Fruit fly (Drosophila melanogaster) whole organism, embryonic: ENCODE measurements around the gene Ilp5.

Source experiments
- ATbp ChIP-seq: fragments of 200-800 bp; sonication (Bioruptor generic); optimal IDR thresholded peaks from 2 replicates; lab custom pipeline; 2017; ENCODE audit warnings: missing biosample characterization, mild to moderate bottlenecking, missing genetic modification characterization, missing genetic modification reagents
- Bdp1 ChIP-seq: fragments of 200-800 bp; sonication (Bioruptor generic); optimal IDR thresholded peaks from 3 replicates; lab custom pipeline; 2016; ENCODE audit warnings: missing biosample characterization, missing genetic modification characterization
- C15 ChIP-seq: fragments of 200-800 bp; sonication (Bioruptor generic); IDR thresholded peaks from 3 replicates; pipeline ENCODE4 v1.3.6; 2022; ENCODE audit warnings: missing biosample characterization, missing genetic modification characterization
- CG10147 ChIP-seq: fragments of 200-800 bp; sonication (Bioruptor generic); optimal IDR thresholded peaks from 2 replicates; lab custom pipeline; 2019; ENCODE audit warnings: missing biosample characterization, mild to moderate bottlenecking, missing genetic modification characterization, moderate library complexity
- CG10209 ChIP-seq: fragments of 200-800 bp; sonication (Bioruptor generic); optimal IDR thresholded peaks from 3 replicates; lab custom pipeline; 2017; ENCODE audit warnings: missing biosample characterization, mild to moderate bottlenecking, missing genetic modification characterization, missing genetic modification reagents
- CG11398 ChIP-seq: fragments of 200-800 bp; sonication (Bioruptor generic); optimal IDR thresholded peaks from 2 replicates; lab custom pipeline; 2016; ENCODE audit warnings: missing biosample characterization, missing genetic modification characterization
- CG12942 ChIP-seq: fragments of 200-800 bp; sonication (Bioruptor generic); optimal IDR thresholded peaks from 3 replicates; lab custom pipeline; 2016; ENCODE audit warnings: missing biosample characterization, missing genetic modification characterization
- CG13287 ChIP-seq: fragments of 200-800 bp; sonication (Bioruptor generic); IDR thresholded peaks from 2 replicates; pipeline ENCODE4 v1.3.6; 2022; ENCODE audit warnings: missing biosample characterization, missing genetic modification characterization; ENCODE audit not compliant: partially characterized antibody
- CG13624 ChIP-seq: fragments of 200-800 bp; sonication (Bioruptor generic); optimal IDR thresholded peaks from 2 replicates; lab custom pipeline; 2016; ENCODE audit warnings: missing biosample characterization, missing genetic modification characterization
- CG14014 ChIP-seq: fragments of 200-800 bp; sonication (Bioruptor generic); IDR thresholded peaks from 2 replicates; pipeline ENCODE4 v1.3.6; 2022; ENCODE audit warnings: missing biosample characterization, missing genetic modification characterization
- CG1647 ChIP-seq: fragments of 200-800 bp; sonication (Bioruptor generic); optimal IDR thresholded peaks from 3 replicates; lab custom pipeline; 2016; ENCODE audit warnings: missing biosample characterization, missing genetic modification characterization
- CG17568 ChIP-seq: fragments of 200-800 bp; sonication (Bioruptor generic); optimal IDR thresholded peaks from 2 replicates; lab custom pipeline; 2018; ENCODE audit warnings: missing biosample characterization, mild to moderate bottlenecking, missing genetic modification characterization, moderate library complexity
- CG2199 ChIP-seq: fragments of 200-800 bp; sonication (Bioruptor generic); IDR thresholded peaks from 3 replicates; pipeline ENCODE4 v1.3.6; 2022; ENCODE audit warnings: missing biosample characterization, missing genetic modification characterization
- CG30403 ChIP-seq: fragments of 200-800 bp; sonication (Bioruptor generic); optimal IDR thresholded peaks from 3 replicates; lab custom pipeline; 2016; ENCODE audit warnings: missing biosample characterization, missing genetic modification characterization
- CG30431 ChIP-seq: fragments of 200-800 bp; sonication (Bioruptor generic); optimal IDR thresholded peaks from 2 replicates; lab custom pipeline; 2017; ENCODE audit warnings: missing biosample characterization, missing genetic modification characterization
- CG3281 ChIP-seq: fragments of 200-800 bp; sonication (Bioruptor generic); optimal IDR thresholded peaks from 3 replicates; lab custom pipeline; 2017; ENCODE audit warnings: missing biosample characterization, mild to moderate bottlenecking, missing genetic modification characterization
- CG4328 ChIP-seq: fragments of 200-800 bp; sonication (Bioruptor generic); optimal IDR thresholded peaks from 3 replicates; lab custom pipeline; 2017; ENCODE audit warnings: missing biosample characterization, missing genetic modification reagents, missing genetic modification characterization
- CG5953 ChIP-seq: fragments of 200-800 bp; sonication (Bioruptor generic); IDR thresholded peaks from 2 replicates; pipeline ENCODE4 v1.3.6; 2022; ENCODE audit warnings: missing biosample characterization, missing genetic modification characterization
- CG6791 ChIP-seq: fragments of 200-800 bp; sonication (Bioruptor generic); IDR thresholded peaks from 3 replicates; pipeline ENCODE4 v1.3.6; 2022; ENCODE audit warnings: missing biosample characterization, missing genetic modification characterization; ENCODE audit not compliant: partially characterized antibody
- CG7928 ChIP-seq: fragments of 200-800 bp; sonication (Bioruptor generic); optimal IDR thresholded peaks from 2 replicates; lab custom pipeline; 2017; ENCODE audit warnings: missing biosample characterization, mild to moderate bottlenecking, missing genetic modification characterization
- Deaf1 ChIP-seq: fragments of 200-800 bp; optimal IDR thresholded peaks from 3 replicates; lab custom pipeline; 2019; ENCODE audit warnings: missing biosample characterization, mild to moderate bottlenecking, missing genetic modification characterization, moderate library complexity
- Dek ChIP-seq: fragments of 200-800 bp; sonication (Bioruptor generic); optimal IDR thresholded peaks from 3 replicates; lab custom pipeline; 2019; ENCODE audit warnings: missing biosample characterization, mild to moderate bottlenecking, missing genetic modification characterization, moderate library complexity
- Dip3 ChIP-seq: fragments of 200-800 bp; sonication (Bioruptor generic); optimal IDR thresholded peaks from 3 replicates; lab custom pipeline; 2016; ENCODE audit warnings: missing biosample characterization, missing genetic modification characterization
- Dref ChIP-seq: fragments of 200-800 bp; sonication (Bioruptor generic); IDR thresholded peaks from 2 replicates; pipeline ENCODE4 v1.3.6; 2022; ENCODE audit warnings: missing biosample characterization, missing genetic modification characterization
- HLH3B ChIP-seq: fragments of 200-800 bp; sonication (Bioruptor generic); IDR thresholded peaks from 2 replicates; pipeline ENCODE4 v1.3.6; 2022; ENCODE audit warnings: missing biosample characterization, missing genetic modification characterization
- Hand ChIP-seq: fragments of 200-800 bp; sonication (Bioruptor generic); optimal IDR thresholded peaks from 2 replicates; lab custom pipeline; 2017; ENCODE audit warnings: mild to moderate bottlenecking, missing biosample characterization, missing genetic modification reagents, missing genetic modification characterization
- HmgD ChIP-seq: fragments of 200-800 bp; sonication (Bioruptor generic); optimal IDR thresholded peaks from 3 replicates; lab custom pipeline; 2016; ENCODE audit warnings: missing biosample characterization, missing genetic modification characterization
- Nf-YC ChIP-seq: fragments of 200-800 bp; optimal IDR thresholded peaks from 3 replicates; lab custom pipeline; 2019; ENCODE audit warnings: missing biosample characterization, mild to moderate bottlenecking, missing genetic modification characterization, moderate library complexity
- Poxn ChIP-seq: fragments of 200-800 bp; sonication (Bioruptor generic); IDR thresholded peaks from 2 replicates; pipeline ENCODE4 v1.3.6; 2022; ENCODE audit warnings: missing biosample characterization, missing genetic modification characterization
- Scr ChIP-seq: fragments of 200-800 bp; sonication (Bioruptor generic); IDR thresholded peaks from 2 replicates; pipeline ENCODE4 v1.3.6; 2022; ENCODE audit warnings: missing biosample characterization, missing genetic modification characterization; ENCODE audit not compliant: partially characterized antibody
- aop ChIP-seq: fragments of 200-800 bp; sonication (Bioruptor generic); IDR thresholded peaks from 2 replicates; pipeline ENCODE4 v1.3.6; 2022; ENCODE audit warnings: missing biosample characterization, missing genetic modification characterization
- dan ChIP-seq: fragments of 200-800 bp; sonication (Bioruptor generic); IDR thresholded peaks from 2 replicates; pipeline ENCODE4 v1.3.6; 2022; ENCODE audit warnings: missing biosample characterization, missing genetic modification characterization
- dimm ChIP-seq: fragments of 200-800 bp; sonication (Bioruptor generic); IDR thresholded peaks from 2 replicates; pipeline ENCODE4 v1.3.6; 2022; ENCODE audit warnings: missing biosample characterization, missing genetic modification characterization
- disco-r ChIP-seq: fragments of 200-800 bp; sonication (Bioruptor generic); optimal IDR thresholded peaks from 2 replicates; lab custom pipeline; 2016; ENCODE audit warnings: missing biosample characterization, missing genetic modification characterization
- dm ChIP-seq: fragments of 200-800 bp; sonication (Bioruptor generic); optimal IDR thresholded peaks from 3 replicates; lab custom pipeline; 2016; ENCODE audit warnings: missing biosample characterization, missing genetic modification characterization
- grn ChIP-seq: fragments of 200-800 bp; sonication (Bioruptor generic); optimal IDR thresholded peaks from 3 replicates; lab custom pipeline; 2017; ENCODE audit warnings: missing biosample characterization, missing genetic modification characterization
- h ChIP-seq: fragments of >200 bp; optimal IDR thresholded peaks from 2 replicates; lab custom pipeline; 2017
- her ChIP-seq: fragments of 200-800 bp; sonication (Bioruptor generic); optimal IDR thresholded peaks from 2 replicates; lab custom pipeline; 2016; ENCODE audit warnings: missing biosample characterization, missing genetic modification characterization
- hth ChIP-seq: fragments of >200 bp; optimal IDR thresholded peaks from 2 replicates; lab custom pipeline; 2017; ENCODE audit warnings: inconsistent platforms
- inv ChIP-seq: fragments of 200-800 bp; sonication (Bioruptor generic); IDR thresholded peaks from 2 replicates; pipeline ENCODE4 v1.3.6; 2022; ENCODE audit warnings: missing biosample characterization, missing genetic modification characterization; ENCODE audit not compliant: partially characterized antibody
- ken ChIP-seq: fragments of 200-800 bp; sonication (Bioruptor generic); IDR thresholded peaks from 3 replicates; pipeline ENCODE4 v1.3.6; 2022; ENCODE audit warnings: missing biosample characterization, missing genetic modification characterization
- maf-S ChIP-seq: fragments of 200-800 bp; sonication (Bioruptor generic); optimal IDR thresholded peaks from 2 replicates; lab custom pipeline; 2016; ENCODE audit warnings: missing biosample characterization, missing genetic modification characterization
- mam ChIP-seq: fragments of 200-800 bp; sonication (Bioruptor generic); optimal IDR thresholded peaks from 3 replicates; lab custom pipeline; 2016; ENCODE audit warnings: missing biosample characterization, missing genetic modification characterization
- onecut ChIP-seq: fragments of 200-800 bp; sonication (Bioruptor generic); IDR thresholded peaks from 2 replicates; pipeline ENCODE4 v1.3.6; 2022; ENCODE audit warnings: missing biosample characterization, missing genetic modification characterization
- slbo ChIP-seq: fragments of 200-800 bp; sonication (Bioruptor generic); IDR thresholded peaks from 2 replicates; pipeline ENCODE4 v1.3.6; 2022; ENCODE audit warnings: missing biosample characterization, missing genetic modification characterization
- sr ChIP-seq: fragments of 200-800 bp; sonication (Bioruptor generic); IDR thresholded peaks from 3 replicates; pipeline ENCODE4 v1.3.6; 2022; ENCODE audit warnings: missing biosample characterization, missing genetic modification characterization
- trh ChIP-seq: fragments of 200-800 bp; sonication (Bioruptor generic); optimal IDR thresholded peaks from 2 replicates; lab custom pipeline; 2016; ENCODE audit warnings: missing biosample characterization, missing genetic modification characterization
- tup ChIP-seq: fragments of 200-800 bp; sonication (Bioruptor generic); optimal IDR thresholded peaks from 2 replicates; lab custom pipeline; 2016; ENCODE audit warnings: missing biosample characterization, mild to moderate bottlenecking, missing genetic modification characterization, moderate library complexity
- yki ChIP-seq: fragments of >200 bp; optimal IDR thresholded peaks from 3 replicates; lab custom pipeline; 2018
- z ChIP-seq: fragments of 200-800 bp; sonication (Bioruptor generic); IDR thresholded peaks from 3 replicates; pipeline ENCODE4 v1.3.6; 2022; ENCODE audit warnings: missing biosample characterization, missing genetic modification characterization

The Ilp5 gene

DNA sequence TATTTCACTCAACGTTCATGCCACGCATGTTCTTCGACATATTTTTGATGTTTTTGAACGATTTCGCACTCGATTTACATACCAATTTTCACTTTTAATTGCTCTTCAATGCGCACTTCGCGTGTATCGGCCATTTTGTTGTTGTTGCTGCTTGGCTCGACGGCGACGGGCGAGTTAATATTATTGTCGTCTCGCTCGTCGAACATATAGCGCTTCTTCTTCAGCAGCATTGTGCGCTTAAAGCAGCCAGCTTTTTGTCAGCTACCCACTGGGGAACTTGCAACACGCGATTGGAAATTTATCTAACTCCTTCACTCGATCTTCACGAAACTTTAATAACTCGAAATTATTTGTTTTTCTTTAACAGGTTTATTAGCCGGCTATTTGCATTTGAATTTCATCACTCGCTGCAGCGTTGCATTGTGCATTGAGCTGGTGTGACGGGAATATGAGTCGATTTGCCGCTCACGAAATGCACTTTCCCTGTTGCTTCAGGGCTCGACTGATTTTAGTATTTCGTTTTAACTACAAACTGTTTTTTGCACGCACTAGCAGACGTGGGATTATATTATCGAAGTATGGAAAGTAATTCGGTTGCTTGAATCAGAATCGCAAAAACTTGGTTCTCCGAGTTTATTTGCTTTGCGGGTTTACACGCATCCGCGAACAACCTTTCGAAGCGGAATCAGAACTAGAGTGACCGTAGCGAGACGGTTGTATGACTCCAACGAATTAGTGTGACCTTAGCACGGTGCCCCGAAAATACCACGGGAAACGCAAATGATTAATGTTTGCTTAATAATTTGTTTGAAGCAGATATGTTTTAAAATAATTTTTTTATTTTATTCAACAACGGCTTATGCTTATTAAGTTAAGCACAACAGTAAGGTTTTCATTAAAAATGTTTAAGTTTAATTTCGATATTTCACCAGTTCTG, 31.2 kb upstream of the Ilp5 start, which contains the start of gene RasGAP1 (continued):
- no peak for TF ChIP-seq CG5953 (GFP tag; lab: Robert Waterston, UW)
- 0 out of 3 replicates have a peak, but pooled peaks have one; percentile 16 for TF ChIP-seq sr
- no peak for TF ChIP-seq disco-r (GFP tag; lab: Kevin White, UChicago)
- TF ChIP-seq CG17568, result no peak
- no peak for TF ChIP-seq CG30403 (GFP tag; lab: Kevin White, UChicago)
- no peak for TF ChIP-seq CG14014
- no peak for TF ChIP-seq onecut (GFP tag; lab: Robert Waterston, UW)
- TF ChIP-seq Dip3 (GFP tag; lab: Kevin White, UChicago), result no peak
- no peak for TF ChIP-seq tup (GFP tag; lab: Kevin White, UChicago)
- no peak for TF ChIP-seq dan (GFP tag; lab: Robert Waterston, UW)
- TF ChIP-seq grn (GFP tag; lab: Kevin White, UChicago), result no peak
- TF ChIP-seq inv (GFP tag; lab: Robert Waterston, UW), result peak; percentile 28; the same call in 1 of the 2 replicates
- no peak for TF ChIP-seq dimm (GFP tag; lab: Robert Waterston, UW)
- TF ChIP-seq her, result peak; percentile 99
- TF ChIP-seq CG11398 (GFP tag; lab: Kevin White, UChicago), result no peak
- TF ChIP-seq CG13287 (GFP tag; lab: Robert Waterston, UW), result peak; percentile 59
- TF ChIP-seq slbo (GFP tag; lab: Robert Waterston, UW), result peak; percentile 54
- TF ChIP-seq mam (GFP tag; lab: Kevin White, UChicago), result no peak
- no peak for TF ChIP-seq yki (lab: Kevin White, UChicago)
- no peak for TF ChIP-seq CG10147 (GFP tag; lab: Kevin White, UChicago)
- 0 out of 2 replicates have a peak, but pooled peaks have one; percentile 6 for TF ChIP-seq HLH3B (GFP tag; lab: Robert Waterston, UW)
- peak; percentile 47 for TF ChIP-seq CG13624 (GFP tag; lab: Kevin White, UChicago)
- no peak for TF ChIP-seq trh (GFP tag; lab: Kevin White, UChicago)
- no peak for TF ChIP-seq CG30431 (GFP tag; lab: Kevin White, UChicago)
- 0 out of 3 replicates have a peak, but pooled peaks have one; percentile 33 for TF ChIP-seq CG2199 (GFP tag; lab: Robert Waterston, UW)
- peak; percentile 56 for TF ChIP-seq Dref (GFP tag; lab: Robert Waterston, UW)
- TF ChIP-seq CG10209 (GFP tag; lab: Kevin White, UChicago), result no peak
- TF ChIP-seq Scr (GFP tag; lab: Robert Waterston, UW), result 0 out of 2 replicates have a peak, but pooled peaks have one; percentile 36
- no peak for TF ChIP-seq CG1647 (GFP tag; lab: Kevin White, UChicago)
- TF ChIP-seq CG12942 (GFP tag; lab: Kevin White, UChicago), result no peak
- no peak for TF ChIP-seq Poxn
- TF ChIP-seq ATbp (GFP tag; lab: Kevin White, UChicago), result peak; percentile 2
- no peak for TF ChIP-seq C15 (GFP tag; lab: Robert Waterston, UW)
- peak; percentile 9 for TF ChIP-seq Nf-YC (tag; lab: Kevin White, UChicago)
- no peak for TF ChIP-seq Dek (tag; lab: Kevin White, UChicago)
- TF ChIP-seq maf-S (GFP tag; lab: Kevin White, UChicago), result no peak
- peak; percentile 35; the same call in 2 of the 3 replicates for TF ChIP-seq ken (GFP tag; lab: Robert Waterston, UW)
- no peak for TF ChIP-seq hth (lab: Kevin White, UChicago)
- no peak for TF ChIP-seq CG3281 (GFP tag; lab: Kevin White, UChicago)
- peak; percentile 84 for TF ChIP-seq HmgD (GFP tag; lab: Kevin White, UChicago)
- 0 out of 3 replicates have a peak, but pooled peaks have one; percentile 36 for TF ChIP-seq z
- no peak for TF ChIP-seq aop (GFP tag; lab: Robert Waterston, UW)
- no peak for TF ChIP-seq CG7928 (GFP tag; lab: Kevin White, UChicago)
- no peak for TF ChIP-seq Deaf1
- TF ChIP-seq CG6791 (GFP tag; lab: Robert Waterston, UW), result peak; percentile 53; the same call in 2 of the 3 replicates
- no peak for TF ChIP-seq Hand (GFP tag; lab: Kevin White, UChicago)
- no peak for TF ChIP-seq h (lab: Kevin White, UChicago)
- TF ChIP-seq Bdp1 (GFP tag; lab: Kevin White, UChicago), result no peak
- peak; percentile 37 for TF ChIP-seq dm (GFP tag; lab: Kevin White, UChicago)
- no peak for TF ChIP-seq CG4328 (GFP tag; lab: Kevin White, UChicago)
